Fruit fly (Drosophila melanogaster): ENCODE measurements around the gene CG9427.

Gene CG9427

dm6 chr3R:9581089-9581520 lies 45.6 kb downstream of the CG9427 start, which contains the start of gene CG8301 (continued):
- TF ChIP-seq CG32532 (GFP tag; IDR thresholded peaks at IDR 0.05), result peak; percentile 60; the same call in 1 of the 2 replicates
- peak; percentile 69; the same call in 1 of the 2 replicates for TF ChIP-seq CG16779 (GFP tag; IDR thresholded peaks at IDR 0.05)
- TF ChIP-seq CG7786 (GFP tag; optimal IDR thresholded peaks at IDR 0.05), result no peak
- no peak for TF ChIP-seq CG11398 (GFP tag; optimal IDR thresholded peaks at IDR 0.05)
- peak; percentile 18; the same call in 1 of the 2 replicates for TF ChIP-seq onecut (GFP tag; IDR thresholded peaks at IDR 0.05)
- TF ChIP-seq D19A (tag; optimal IDR thresholded peaks at IDR 0.05), result peak; percentile 22
- peak; percentile 17 for TF ChIP-seq cwo (GFP tag; optimal IDR thresholded peaks at IDR 0.05)
- no peak for TF ChIP-seq CG6654 (GFP tag; optimal IDR thresholded peaks at IDR 0.05)
- peak; percentile 52 for TF ChIP-seq PHDP (tag; optimal IDR thresholded peaks at IDR 0.05)
- no peak for TF ChIP-seq Atf6 (GFP tag; IDR thresholded peaks at IDR 0.05)
- TF ChIP-seq CG17359 (tag; optimal IDR thresholded peaks at IDR 0.05), result no peak
- TF ChIP-seq fru (optimal IDR thresholded peaks at IDR 0.05), result no peak
- TF ChIP-seq Bteb2 (GFP tag; optimal IDR thresholded peaks at IDR 0.05), result peak; percentile 8
- TF ChIP-seq CG11093 (GFP tag; IDR thresholded peaks at IDR 0.05), result no peak
- peak; percentile 68 for TF ChIP-seq lab (GFP tag; optimal IDR thresholded peaks at IDR 0.05)
- peak; percentile 62 for TF ChIP-seq gem (tag; optimal IDR thresholded peaks at IDR 0.05)
- peak; percentile 38 for TF ChIP-seq Xbp1 (GFP tag; optimal IDR thresholded peaks at IDR 0.05)
- no peak for TF ChIP-seq fd3F (GFP tag; optimal IDR thresholded peaks at IDR 0.05)
- TF ChIP-seq CG6813 (GFP tag; optimal IDR thresholded peaks at IDR 0.05), result no peak
- TF ChIP-seq tio (GFP tag; optimal IDR thresholded peaks at IDR 0.05), result no peak
- peak; percentile 41 for TF ChIP-seq CG18599 (GFP tag; optimal IDR thresholded peaks at IDR 0.05)
- TF ChIP-seq CrebB (tag; optimal IDR thresholded peaks at IDR 0.05), result no peak
- TF ChIP-seq CG31224 (GFP tag; IDR thresholded peaks at IDR 0.05), result no peak
- TF ChIP-seq CG14014 (GFP tag; IDR thresholded peaks at IDR 0.05), result peak; percentile 38; the same call in 1 of the 2 replicates
- peak; percentile 46; the same call in 1 of the 2 replicates for TF ChIP-seq vvl (GFP tag; IDR thresholded peaks at IDR 0.05)
- TF ChIP-seq CG7556 (GFP tag; optimal IDR thresholded peaks at IDR 0.05), result peak; percentile 34
- peak; percentile 20 for TF ChIP-seq CG9437 (GFP tag; optimal IDR thresholded peaks at IDR 0.05)
- peak in 1 of 2 experiments; percentile 30 for TF ChIP-seq dpn (GFP tag; optimal IDR thresholded peaks at IDR 0.05)
- TF ChIP-seq emc (GFP tag; optimal IDR thresholded peaks at IDR 0.05), result no peak
- peak in 1 of 2 experiments; percentile 62 for TF ChIP-seq Hr51 (GFP tag; optimal IDR thresholded peaks at IDR 0.05)
- no peak for TF ChIP-seq CG1647 (GFP tag; optimal IDR thresholded peaks at IDR 0.05)
- no peak for TF ChIP-seq jing (GFP tag; optimal IDR thresholded peaks at IDR 0.05)
- peak; percentile 70 for TF ChIP-seq zf30C (GFP tag; optimal IDR thresholded peaks at IDR 0.05)
- no peak for TF ChIP-seq CG3065 (GFP tag; optimal IDR thresholded peaks at IDR 0.05)
- 0 out of 3 replicates have a peak, but pooled peaks have one; percentile 14 for TF ChIP-seq B-H1 (GFP tag; IDR thresholded peaks at IDR 0.05)
- no peak for TF ChIP-seq gce (GFP tag; IDR thresholded peaks at IDR 0.05)
- TF ChIP-seq mirr (GFP tag; optimal IDR thresholded peaks at IDR 0.05), result no peak
- no peak for TF ChIP-seq Rx (GFP tag; IDR thresholded peaks at IDR 0.05)
- peak; percentile 72 for TF ChIP-seq Fer1 (GFP tag; optimal IDR thresholded peaks at IDR 0.05)
- no peak for TF ChIP-seq vnd (GFP tag; IDR thresholded peaks at IDR 0.05; ENCODE audit: partially characterized antibody)
- TF ChIP-seq CG2889 (GFP tag; IDR thresholded peaks at IDR 0.05), result no peak
- TF ChIP-seq Doc2 (GFP tag; IDR thresholded peaks at IDR 0.05), result no peak
- no peak for TF ChIP-seq ranshi (GFP tag; IDR thresholded peaks at IDR 0.05)
- TF ChIP-seq odd (GFP tag; optimal IDR thresholded peaks at IDR 0.05), result no peak
- no peak for TF ChIP-seq dati (GFP tag; IDR thresholded peaks at IDR 0.05)
- TF ChIP-seq CG4424 (GFP tag; optimal IDR thresholded peaks at IDR 0.05), result no peak
- no peak for TF ChIP-seq hbn (GFP tag; IDR thresholded peaks at IDR 0.05; ENCODE audit: partially characterized antibody)
- TF ChIP-seq CG32767 (GFP tag; IDR thresholded peaks at IDR 0.05), result 0 out of 2 replicates have a peak, but pooled peaks have one; percentile 23
- peak; percentile 18; the same call in 1 of the 2 replicates for TF ChIP-seq Bgb (GFP tag; IDR thresholded peaks at IDR 0.05; ENCODE audit: partially characterized antibody)
- TF ChIP-seq Hmr (GFP tag; optimal IDR thresholded peaks at IDR 0.05), result peak; percentile 49
- TF ChIP-seq CG43689 (GFP tag; IDR thresholded peaks at IDR 0.05), result no peak

Measured in whole organism, embryonic.